Worm (Caenorhabditis elegans) whole organism, mixed stage, embryonic: Measurements from ENCODE around the gene C03B1.13.

ENCODE experiments used
- M03D4.4 ChIP-seq: sonication (generic microtip); optimal IDR thresholded peaks from 2 replicates; lab custom pipeline; 2017; ENCODE audit warnings: mild to moderate bottlenecking, missing genetic modification characterization, missing compliant biosample characterization
- ceh-39 ChIP-seq: fragments of 150-350 bp; optimal IDR thresholded peaks from 2 replicates; lab custom pipeline; 2014; ENCODE audit warnings: missing biosample characterization, missing genetic modification characterization
- ceh-43 ChIP-seq: fragments of 200-800 bp; sonication (Bioruptor generic); optimal IDR thresholded peaks from 2 replicates; lab custom pipeline; 2018; ENCODE audit warnings: mild to moderate bottlenecking, missing genetic modification characterization, moderate library complexity, missing compliant biosample characterization
- ces-1 ChIP-seq: fragments of 150-350 bp; optimal IDR thresholded peaks from 2 replicates; lab custom pipeline; 2014; ENCODE audit warnings: missing biosample characterization, missing genetic modification reagents, missing genetic modification characterization
- lin-13 ChIP-seq: fragments of 150-350 bp; optimal IDR thresholded peaks from 2 replicates; lab custom pipeline; 2014; ENCODE audit warnings: missing biosample characterization, missing genetic modification characterization
- lsy-2 ChIP-seq: fragments of 150-350 bp; optimal IDR thresholded peaks from 2 replicates; lab custom pipeline; 2014; ENCODE audit warnings: missing biosample characterization, missing genetic modification characterization
- mep-1 ChIP-seq: fragments of 150-350 bp; optimal IDR thresholded peaks from 2 replicates; lab custom pipeline; 2017; ENCODE audit warnings: missing biosample characterization, missing genetic modification reagents, missing genetic modification characterization, inconsistent platforms
- nhr-237 ChIP-seq: fragments of 150-350 bp; optimal IDR thresholded peaks from 2 replicates; lab custom pipeline; 2014; ENCODE audit warnings: missing biosample characterization, missing genetic modification characterization
- pha-4 ChIP-seq: fragments of 150-350 bp; optimal IDR thresholded peaks from 2 replicates; lab custom pipeline; 2018; ENCODE audit warnings: missing biosample characterization, missing genetic modification reagents, missing genetic modification characterization
- tbx-8 ChIP-seq: fragments of 200-800 bp; sonication (Bioruptor generic); optimal IDR thresholded peaks from 2 replicates; lab custom pipeline; 2018; ENCODE audit warnings: mild to moderate bottlenecking, missing genetic modification characterization, moderate library complexity, missing compliant biosample characterization
- unc-39 ChIP-seq: fragments of 150-350 bp; optimal IDR thresholded peaks from 2 replicates; lab custom pipeline; 2014; ENCODE audit warnings: missing biosample characterization, missing genetic modification characterization
- unc-62 ChIP-seq: fragments of 150-350 bp; optimal IDR thresholded peaks from 2 replicates; lab custom pipeline; 2014; ENCODE audit warnings: missing biosample characterization, missing genetic modification reagents, missing genetic modification characterization
- ztf-11 ChIP-seq: fragments of 150-350 bp; optimal IDR thresholded peaks from 2 replicates; lab custom pipeline; 2014; ENCODE audit warnings: missing biosample characterization, missing genetic modification characterization

- TF ChIP-seq lsy-2 (tag; lab: Kevin White, UChicago): no peak
- TF ChIP-seq ceh-39 (tag; lab: Kevin White, UChicago): no peak
- TF ChIP-seq ztf-11 (tag; lab: Kevin White, UChicago): no peak
- TF ChIP-seq tbx-8 (GFP tag; lab: Kevin White, UChicago): no peak
- TF ChIP-seq ces-1 (GFP tag; lab: Kevin White, UChicago): no peak
- TF ChIP-seq lin-13 (tag; lab: Kevin White, UChicago): no peak
- no peak for TF ChIP-seq mep-1 (tag; lab: Kevin White, UChicago)
- TF ChIP-seq M03D4.4 (tag; lab: Kevin White, UChicago): no peak
- TF ChIP-seq ceh-43: no peak
- TF ChIP-seq nhr-237 (tag; lab: Kevin White, UChicago): no peak
- TF ChIP-seq unc-39 (tag; lab: Kevin White, UChicago): no peak
- TF ChIP-seq pha-4: no peak
- TF ChIP-seq unc-62 (GFP tag; lab: Kevin White, UChicago): no peak
These were observed 9.0 kb downstream of the C03B1.13 start, which contains the start of gene col-169 for ce11 chrX:6328860-6329259.
